Fruit fly (Drosophila melanogaster): Measurements from ENCODE around the gene snky.

The snky gene

DNA sequence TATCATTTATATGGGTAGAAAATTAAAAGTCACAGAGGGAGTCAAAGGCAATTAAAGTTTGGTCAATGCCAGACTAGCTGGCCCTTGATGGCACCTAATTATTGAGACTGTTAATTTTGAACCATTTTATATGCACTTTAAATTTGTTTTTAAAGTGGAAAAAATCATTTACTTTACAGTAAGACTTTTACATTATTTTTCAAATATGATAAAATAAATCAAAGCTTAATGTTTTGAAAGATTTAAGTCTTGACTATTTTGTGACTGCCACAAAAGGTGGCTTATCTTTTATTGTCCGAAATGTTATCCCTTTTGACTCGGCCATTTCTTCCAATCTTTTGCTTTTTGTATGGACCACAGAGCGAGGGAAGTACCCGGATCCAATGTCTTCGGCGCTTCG lies at the start of gene snky:
Gene snky, plus strand, starts transcription at position 301 of the 400 bp plus-strand sequence.
- no peak for TF ChIP-seq h (optimal IDR thresholded peaks at IDR 0.05)
- no peak for TF ChIP-seq Myc (optimal IDR thresholded peaks at IDR 0.05)
- TF ChIP-seq insv (optimal IDR thresholded peaks at IDR 0.05), result no peak

DNA sequence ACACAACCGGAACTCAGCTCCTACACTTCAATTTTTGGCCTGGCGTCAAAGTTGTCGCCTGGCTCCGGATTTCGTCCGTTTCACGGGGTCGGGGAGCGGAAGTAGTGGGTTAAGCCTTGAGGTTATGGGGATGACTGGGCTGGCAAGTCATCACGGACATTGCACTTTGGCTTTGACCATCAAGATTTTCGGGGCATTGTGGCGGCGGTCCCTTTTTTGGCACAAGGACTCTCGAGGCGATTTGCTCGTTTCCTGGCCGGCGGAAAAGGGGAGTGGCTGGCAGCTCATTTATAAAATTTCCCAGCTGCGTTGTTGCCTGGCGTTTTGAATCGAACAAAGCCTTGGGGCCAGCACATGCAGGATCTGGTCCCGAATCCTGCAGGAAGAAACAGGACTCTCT lies 41.1 kb upstream of the snky start:
- TF ChIP-seq psq (optimal IDR thresholded peaks at IDR 0.05) (no peak), ttk (optimal IDR thresholded peaks at IDR 0.05) (no peak), Sin3A (optimal IDR thresholded peaks at IDR 0.05) (no peak), insv (optimal IDR thresholded peaks at IDR 0.05) (no peak), h (optimal IDR thresholded peaks at IDR 0.05) (no peak), Myc (optimal IDR thresholded peaks at IDR 0.05) (no peak)

DNA sequence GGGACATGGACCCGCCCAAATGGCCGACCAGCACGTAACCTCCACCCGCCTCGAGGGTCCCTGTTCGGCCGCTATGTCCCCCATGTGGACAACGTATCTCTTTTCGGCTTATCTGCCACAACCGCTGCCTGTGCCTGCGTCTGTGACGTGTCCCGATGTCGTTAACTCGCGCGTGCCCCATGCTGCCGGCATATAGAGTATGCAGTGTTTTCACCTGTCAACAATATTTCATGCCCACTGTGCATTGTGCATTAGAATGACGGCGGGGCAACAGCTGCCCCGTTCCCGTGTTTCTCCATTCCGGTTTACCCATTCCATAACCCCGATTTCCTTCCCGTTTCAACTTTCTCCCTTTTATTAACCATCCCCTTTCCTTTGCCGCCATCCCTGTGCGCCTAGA lies 39.4 kb upstream of the snky start:
- TF ChIP-seq insv (optimal IDR thresholded peaks at IDR 0.05) (no peak), psq (optimal IDR thresholded peaks at IDR 0.05) (no peak), h (optimal IDR thresholded peaks at IDR 0.05) (no peak)

DNA sequence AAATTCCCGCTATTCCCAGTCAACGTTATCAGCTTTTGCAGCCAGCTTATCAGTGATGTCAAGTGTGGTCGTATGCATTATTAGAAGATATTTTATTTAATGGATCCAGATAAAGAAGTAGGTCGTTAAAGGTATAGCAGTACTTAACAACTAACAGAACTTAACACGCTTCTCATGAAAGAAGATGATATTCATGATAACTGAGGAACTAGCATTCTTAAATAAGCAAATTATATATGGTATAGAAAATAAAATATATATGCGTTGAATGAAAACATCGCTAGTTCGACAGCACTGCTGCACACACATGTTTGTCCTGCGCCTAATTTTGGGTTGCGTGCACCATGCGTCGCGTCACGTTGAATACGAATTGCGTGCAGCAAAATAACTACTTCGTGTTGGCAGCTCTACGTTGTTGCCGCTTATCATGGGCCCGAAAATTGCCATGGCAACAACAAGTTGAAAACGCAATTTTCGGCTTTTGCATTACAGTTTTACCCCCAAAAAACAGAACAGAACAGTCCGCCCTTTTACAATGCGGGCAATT lies 38.8 kb upstream of the snky start:
- TF ChIP-seq ttk (optimal IDR thresholded peaks at IDR 0.05) (no peak), psq (optimal IDR thresholded peaks at IDR 0.05) (no peak), Sin3A (optimal IDR thresholded peaks at IDR 0.05) (no peak), h (optimal IDR thresholded peaks at IDR 0.05) (no peak)

DNA sequence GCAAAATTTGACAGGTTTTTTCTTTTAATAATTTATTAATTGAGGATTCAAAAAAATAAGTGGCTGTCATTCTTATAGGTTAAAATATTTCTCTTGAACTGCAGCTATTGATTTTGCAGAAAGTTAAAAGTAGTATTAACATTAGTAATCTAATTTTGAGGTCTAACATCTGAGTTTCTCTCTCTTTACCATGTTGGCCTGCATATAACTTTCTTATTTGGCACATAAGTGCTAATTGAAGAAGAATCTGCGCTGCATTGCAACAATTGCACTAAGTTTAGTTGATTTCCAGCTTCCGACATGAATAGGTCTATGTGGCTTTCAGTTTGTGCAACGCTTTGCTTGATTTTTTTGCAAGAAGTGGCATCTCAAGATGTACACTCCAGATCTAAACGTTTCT lies 38.3 kb upstream of the snky start, which contains the start of gene CG33262:
Gene CG33262, plus strand, starts transcription at position 301 of the 400 bp plus-strand sequence.
- TF ChIP-seq h (optimal IDR thresholded peaks at IDR 0.05) (no peak), Sin3A (optimal IDR thresholded peaks at IDR 0.05) (no peak), Myc (optimal IDR thresholded peaks at IDR 0.05) (no peak), ttk (optimal IDR thresholded peaks at IDR 0.05) (no peak), psq (optimal IDR thresholded peaks at IDR 0.05) (no peak), insv (optimal IDR thresholded peaks at IDR 0.05) (no peak)

DNA sequence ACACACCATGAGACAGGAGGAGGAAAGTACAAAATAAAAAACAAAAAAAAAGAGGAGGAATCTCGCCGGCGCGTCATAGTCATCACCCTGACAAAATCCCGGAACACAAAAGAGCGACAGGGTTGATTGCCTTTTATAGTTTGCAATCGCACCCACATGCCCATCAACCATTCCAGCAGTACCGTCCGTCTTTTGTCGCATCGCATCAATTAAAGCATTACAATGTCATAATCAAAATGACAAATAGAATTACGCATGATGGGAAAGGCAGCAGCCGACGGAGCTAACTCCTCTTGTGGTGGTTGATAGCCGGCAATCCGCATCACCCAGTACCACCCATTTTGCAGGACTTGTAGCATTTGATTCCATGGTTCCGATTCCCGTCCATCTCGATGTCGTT lies 36.9 kb upstream of the snky start:
- no peak for TF ChIP-seq psq (optimal IDR thresholded peaks at IDR 0.05)
- no peak for TF ChIP-seq insv (optimal IDR thresholded peaks at IDR 0.05)
- no peak for TF ChIP-seq h (optimal IDR thresholded peaks at IDR 0.05)
- TF ChIP-seq Myc (optimal IDR thresholded peaks at IDR 0.05), result no peak
- no peak for TF ChIP-seq Sin3A (optimal IDR thresholded peaks at IDR 0.05)
- no peak for TF ChIP-seq ttk (optimal IDR thresholded peaks at IDR 0.05)

DNA sequence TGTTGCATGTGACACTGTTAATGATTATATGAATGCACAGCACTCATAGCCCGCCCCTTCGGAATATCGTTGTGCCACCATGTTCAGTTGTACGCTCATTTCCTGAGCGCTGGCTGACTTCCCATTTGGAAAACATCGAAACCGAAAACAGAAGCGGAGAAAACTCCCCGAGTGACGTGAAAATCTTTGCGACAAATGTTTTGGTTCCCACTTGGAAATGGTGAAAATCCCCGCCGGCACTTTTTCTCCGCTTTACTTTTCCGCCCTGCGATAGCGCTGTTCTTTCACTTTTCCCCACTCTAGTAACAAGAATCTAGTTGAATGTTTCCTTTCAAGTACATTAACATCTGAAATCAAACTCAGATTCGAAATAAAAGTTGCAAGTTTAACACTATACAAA lies 29.3 kb upstream of the snky start:
- TF ChIP-seq psq (optimal IDR thresholded peaks at IDR 0.05), result no peak
- TF ChIP-seq Sin3A (optimal IDR thresholded peaks at IDR 0.05), result no peak
- TF ChIP-seq insv (optimal IDR thresholded peaks at IDR 0.05), result no peak
- no peak for TF ChIP-seq ttk (optimal IDR thresholded peaks at IDR 0.05)
- TF ChIP-seq h (optimal IDR thresholded peaks at IDR 0.05), result no peak
- TF ChIP-seq Myc (optimal IDR thresholded peaks at IDR 0.05), result no peak

DNA sequence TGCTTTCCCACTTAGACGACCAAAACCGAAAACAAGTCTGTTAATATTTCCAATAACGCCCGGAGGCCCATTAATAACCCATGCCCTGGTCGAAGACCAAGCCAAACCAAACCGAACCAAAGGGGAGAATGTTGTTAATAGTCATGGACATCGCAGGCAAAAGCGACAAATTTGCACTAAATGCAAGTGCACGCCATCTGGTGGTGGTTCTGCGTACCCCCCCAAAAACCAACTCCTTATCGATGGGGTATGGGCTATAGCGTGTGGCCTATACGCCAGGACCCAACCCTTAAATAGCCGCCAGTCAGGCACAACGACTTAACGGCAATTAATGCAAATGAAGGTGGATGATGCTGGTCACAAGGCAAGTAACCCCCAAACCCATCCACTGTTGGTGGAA lies 27.8 kb upstream of the snky start:
- no peak for TF ChIP-seq ttk (optimal IDR thresholded peaks at IDR 0.05)
- no peak for TF ChIP-seq Sin3A (optimal IDR thresholded peaks at IDR 0.05)
- TF ChIP-seq h (optimal IDR thresholded peaks at IDR 0.05), result no peak
- TF ChIP-seq Myc (optimal IDR thresholded peaks at IDR 0.05), result no peak
- TF ChIP-seq psq (optimal IDR thresholded peaks at IDR 0.05), result no peak
- TF ChIP-seq insv (optimal IDR thresholded peaks at IDR 0.05), result no peak

DNA sequence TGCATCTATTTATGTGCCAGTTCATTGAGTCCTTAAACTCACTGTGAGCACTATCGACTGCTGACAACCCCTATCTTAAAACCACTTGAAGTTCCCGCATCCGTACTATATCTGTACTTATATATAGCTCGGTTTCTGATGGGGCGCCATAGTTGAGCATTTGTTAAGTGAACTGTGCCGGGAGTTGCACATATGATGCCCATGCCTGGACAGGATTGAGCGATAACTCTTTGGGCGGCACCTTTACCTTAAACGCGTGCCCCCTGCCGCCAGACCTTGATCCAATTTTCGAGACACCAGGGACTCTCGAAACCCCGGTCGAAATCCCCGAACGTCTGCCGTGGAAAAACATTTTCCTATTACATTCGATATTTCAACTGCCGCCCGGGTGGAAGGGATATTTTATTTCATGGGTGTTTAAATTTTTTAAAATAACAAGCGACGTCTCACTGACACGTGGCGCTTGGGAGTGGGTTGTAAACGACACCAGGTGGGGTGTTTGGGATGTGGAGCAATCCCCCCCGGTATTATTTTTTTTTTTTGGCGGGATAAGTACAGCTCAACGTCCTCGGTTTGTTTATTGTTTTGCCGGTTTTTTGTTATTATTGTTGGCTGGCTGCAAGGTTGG lies 20.2 kb upstream of the snky start:
- TF ChIP-seq h (optimal IDR thresholded peaks at IDR 0.05), result no peak
- no peak for TF ChIP-seq insv (optimal IDR thresholded peaks at IDR 0.05)
- no peak for TF ChIP-seq Myc (optimal IDR thresholded peaks at IDR 0.05)
- no peak for TF ChIP-seq psq (optimal IDR thresholded peaks at IDR 0.05)
- no peak for TF ChIP-seq Sin3A (optimal IDR thresholded peaks at IDR 0.05)
- TF ChIP-seq ttk (optimal IDR thresholded peaks at IDR 0.05), result no peak

DNA sequence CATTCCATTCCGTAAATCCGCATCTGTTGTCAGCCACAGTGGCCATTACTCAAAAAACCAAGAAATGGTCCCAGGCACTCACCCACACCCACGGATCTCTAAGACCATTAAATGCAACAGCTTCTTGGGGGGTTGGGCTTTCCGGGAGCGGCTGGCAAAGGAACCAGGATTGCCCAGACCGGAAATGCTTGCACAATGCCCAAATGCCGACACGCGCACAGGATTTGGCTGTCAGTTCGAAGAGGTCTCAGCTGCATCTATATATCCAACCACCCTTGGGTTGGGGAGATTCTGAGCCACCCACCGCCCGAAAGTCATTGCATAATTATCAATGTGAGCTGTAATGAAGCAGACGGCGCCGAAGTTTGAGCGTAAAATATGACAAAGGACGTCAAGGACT lies 19.0 kb upstream of the snky start:
- TF ChIP-seq Sin3A (optimal IDR thresholded peaks at IDR 0.05), result no peak
- no peak for TF ChIP-seq insv (optimal IDR thresholded peaks at IDR 0.05)
- TF ChIP-seq ttk (optimal IDR thresholded peaks at IDR 0.05), result no peak
- no peak for TF ChIP-seq Myc (optimal IDR thresholded peaks at IDR 0.05)
- no peak for TF ChIP-seq h (optimal IDR thresholded peaks at IDR 0.05)
- TF ChIP-seq psq (optimal IDR thresholded peaks at IDR 0.05), result no peak

DNA sequence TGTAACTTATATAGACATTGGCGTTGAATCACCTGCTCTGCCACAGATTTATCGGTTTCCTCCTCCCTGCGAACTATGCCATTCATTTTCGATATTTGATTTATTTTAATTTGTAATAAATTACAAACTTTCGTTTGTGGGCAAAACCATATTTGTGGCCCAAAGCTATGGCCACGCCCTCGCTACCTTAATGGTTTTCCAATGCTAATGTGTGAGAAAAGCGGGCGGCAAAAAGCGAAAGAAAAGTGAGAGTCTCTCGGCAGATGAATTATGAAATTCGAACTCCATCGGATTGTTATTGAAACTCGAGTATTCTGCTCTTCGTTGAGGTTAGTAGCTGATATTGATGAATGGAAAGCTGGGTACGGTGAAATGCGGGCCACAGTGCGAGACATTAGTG lies 5.0 kb upstream of the snky start:
- TF ChIP-seq Sin3A (optimal IDR thresholded peaks at IDR 0.05) (no peak), insv (optimal IDR thresholded peaks at IDR 0.05) (no peak), psq (optimal IDR thresholded peaks at IDR 0.05) (no peak), ttk (optimal IDR thresholded peaks at IDR 0.05) (no peak), Myc (optimal IDR thresholded peaks at IDR 0.05) (no peak), h (optimal IDR thresholded peaks at IDR 0.05) (no peak)

DNA sequence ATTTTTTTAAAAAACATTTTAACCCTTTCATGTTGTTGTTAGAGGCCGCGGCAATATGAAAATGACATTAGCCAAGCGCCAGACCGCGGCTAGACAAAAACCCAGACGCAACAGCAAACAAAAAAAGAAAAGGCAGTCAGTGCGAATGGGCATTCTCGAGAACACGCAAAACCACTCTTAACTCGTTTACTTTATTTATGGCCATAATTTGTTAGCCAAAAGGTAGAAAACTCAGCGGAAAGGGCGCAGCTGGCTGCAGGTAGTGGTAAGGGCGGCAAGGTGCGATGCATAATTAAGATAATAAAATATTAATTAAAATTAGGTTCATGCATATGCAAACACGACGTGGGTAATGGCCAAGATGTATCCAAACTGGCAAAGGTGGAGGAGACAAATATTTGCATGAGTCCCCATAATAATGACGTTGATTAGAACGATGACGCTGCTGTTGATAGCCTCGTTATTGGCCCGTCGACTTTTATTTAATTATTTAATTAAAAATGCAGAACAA lies 4.0 kb upstream of the snky start:
- TF ChIP-seq h (optimal IDR thresholded peaks at IDR 0.05), result no peak
- no peak for TF ChIP-seq ttk (optimal IDR thresholded peaks at IDR 0.05)

DNA sequence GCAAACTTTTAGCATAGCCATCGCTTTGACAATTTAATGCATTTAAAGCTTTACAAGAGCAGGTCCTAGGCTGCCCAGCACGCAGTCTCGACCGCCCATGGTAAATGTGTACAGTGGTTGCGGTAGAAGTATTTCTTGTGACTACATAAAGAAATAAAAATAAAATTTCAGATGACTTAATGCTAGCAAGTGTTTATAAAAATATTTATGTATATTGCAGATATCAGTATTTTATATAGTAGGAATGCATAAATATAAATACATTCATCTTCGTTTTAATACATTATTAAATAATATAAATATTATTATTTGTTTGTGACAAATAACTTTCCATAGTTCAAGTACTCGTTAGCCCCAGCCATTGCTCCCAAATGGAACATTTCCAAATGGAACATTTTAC lies 1.3 kb upstream of the snky start:
- TF ChIP-seq insv (optimal IDR thresholded peaks at IDR 0.05) (no peak), Sin3A (optimal IDR thresholded peaks at IDR 0.05) (no peak), h (optimal IDR thresholded peaks at IDR 0.05) (no peak), ttk (optimal IDR thresholded peaks at IDR 0.05) (no peak), psq (optimal IDR thresholded peaks at IDR 0.05) (no peak), Myc (optimal IDR thresholded peaks at IDR 0.05) (no peak)

All from Kc167 (cell line).